Fruit fly (Drosophila melanogaster) whole organism, embryonic: Measurements from ENCODE around the gene DppIII.

ENCODE experiments used
- Atf-2 ChIP-seq: fragments of 200-800 bp; sonication (Bioruptor generic); optimal IDR thresholded peaks from 2 replicates; lab custom pipeline; 2016; ENCODE audit warnings: missing biosample characterization, missing genetic modification characterization
- BEAF-32 ChIP-seq: fragments of 200-800 bp; sonication (Bioruptor generic); optimal IDR thresholded peaks from 3 replicates; lab custom pipeline; 2017; ENCODE audit warnings: missing biosample characterization, missing genetic modification characterization, mild to moderate bottlenecking, moderate library complexity, missing genetic modification reagents
- CG11560 ChIP-seq: fragments of 200-800 bp; sonication (Bioruptor generic); IDR thresholded peaks from 3 replicates; pipeline ENCODE4 v1.3.6; 2022; ENCODE audit warnings: missing biosample characterization, missing genetic modification characterization
- CG12391 ChIP-seq: fragments of 200-800 bp; sonication (Bioruptor generic); optimal IDR thresholded peaks from 3 replicates; lab custom pipeline; 2018; ENCODE audit warnings: missing biosample characterization, mild to moderate bottlenecking, missing genetic modification characterization, moderate library complexity
- CG17361 ChIP-seq: fragments of 200-800 bp; sonication (Bioruptor generic); IDR thresholded peaks from 3 replicates; pipeline ENCODE4 v1.3.6; 2022; ENCODE audit warnings: missing biosample characterization, missing genetic modification characterization
- CG17568 ChIP-seq: fragments of 200-800 bp; sonication (Bioruptor generic); optimal IDR thresholded peaks from 2 replicates; lab custom pipeline; 2018; ENCODE audit warnings: missing biosample characterization, mild to moderate bottlenecking, missing genetic modification characterization, moderate library complexity
- CG18476 ChIP-seq: fragments of 200-800 bp; sonication (Bioruptor generic); optimal IDR thresholded peaks from 2 replicates; lab custom pipeline; 2016; ENCODE audit warnings: missing biosample characterization, mild to moderate bottlenecking, missing genetic modification characterization
- CG2199 ChIP-seq: fragments of 200-800 bp; sonication (Bioruptor generic); IDR thresholded peaks from 3 replicates; pipeline ENCODE4 v1.3.6; 2022; ENCODE audit warnings: missing biosample characterization, missing genetic modification characterization
- CG2678 ChIP-seq: fragments of 200-800 bp; sonication (Bioruptor generic); optimal IDR thresholded peaks from 3 replicates; lab custom pipeline; 2019; ENCODE audit warnings: missing biosample characterization, mild to moderate bottlenecking, missing genetic modification characterization, moderate library complexity
- CG2712 ChIP-seq: fragments of 200-800 bp; optimal IDR thresholded peaks from 3 replicates; lab custom pipeline; 2019; ENCODE audit warnings: missing biosample characterization, mild to moderate bottlenecking, missing genetic modification characterization, moderate library complexity
- CG31441 ChIP-seq: fragments of 200-800 bp; sonication (Bioruptor generic); IDR thresholded peaks from 2 replicates; pipeline ENCODE4 v1.3.6; 2022; ENCODE audit warnings: missing biosample characterization, missing genetic modification characterization
- CG32532 ChIP-seq: fragments of 200-800 bp; sonication (Bioruptor generic); IDR thresholded peaks from 2 replicates; pipeline ENCODE4 v1.3.6; 2022; ENCODE audit warnings: missing biosample characterization, missing genetic modification characterization
- CG32772 ChIP-seq: fragments of 200-800 bp; sonication (Bioruptor generic); IDR thresholded peaks from 2 replicates; pipeline ENCODE4 v1.3.6; 2022; ENCODE audit warnings: missing biosample characterization, missing genetic modification characterization
- CG34376 ChIP-seq: fragments of 200-800 bp; sonication (Bioruptor generic); optimal IDR thresholded peaks from 2 replicates; lab custom pipeline; 2018; ENCODE audit warnings: missing biosample characterization, mild to moderate bottlenecking, missing genetic modification characterization
- CG34422 ChIP-seq: fragments of 200-800 bp; sonication (Bioruptor generic); IDR thresholded peaks from 3 replicates; pipeline ENCODE4 v1.3.6; 2022; ENCODE audit warnings: missing biosample characterization, missing genetic modification characterization
- CG4730 ChIP-seq: fragments of 200-800 bp; sonication (Bioruptor generic); IDR thresholded peaks from 2 replicates; pipeline ENCODE4 v1.3.6; 2022; ENCODE audit warnings: missing biosample characterization, missing genetic modification characterization
- CG6791 ChIP-seq: fragments of 200-800 bp; sonication (Bioruptor generic); IDR thresholded peaks from 3 replicates; pipeline ENCODE4 v1.3.6; 2022; ENCODE audit warnings: missing biosample characterization, missing genetic modification characterization; ENCODE audit not compliant: partially characterized antibody
- CG7372 ChIP-seq: fragments of 200-800 bp; sonication (Bioruptor generic); IDR thresholded peaks from 2 replicates; pipeline ENCODE4 v1.3.6; 2022; ENCODE audit warnings: missing biosample characterization, missing genetic modification characterization
- CG7556 ChIP-seq: fragments of 200-800 bp; sonication (Bioruptor generic); optimal IDR thresholded peaks from 2 replicates; lab custom pipeline; 2017; ENCODE audit warnings: missing biosample characterization, mild to moderate bottlenecking, missing genetic modification characterization
- CG7839 ChIP-seq: fragments of 200-800 bp; sonication (Bioruptor generic); optimal IDR thresholded peaks from 3 replicates; lab custom pipeline; 2018; ENCODE audit warnings: missing biosample characterization, mild to moderate bottlenecking, missing genetic modification characterization, moderate library complexity
- CG8478 ChIP-seq: fragments of >200 bp; optimal IDR thresholded peaks from 2 replicates; lab custom pipeline; 2018
- Dfd ChIP-seq, 2 experiments: fragments of >200 bp; optimal IDR thresholded peaks; 2 replicates each; lab custom pipeline; 2017; ENCODE audit warnings: missing biosample characterization in 2 of 2, missing genetic modification characterization in 2 of 2
- Fer3 ChIP-seq: fragments of 200-800 bp; sonication (Bioruptor generic); optimal IDR thresholded peaks from 2 replicates; lab custom pipeline; 2018; ENCODE audit warnings: missing biosample characterization, mild to moderate bottlenecking, missing genetic modification characterization, moderate library complexity
- HHEX ChIP-seq: fragments of 200-800 bp; sonication (Bioruptor generic); optimal IDR thresholded peaks from 3 replicates; lab custom pipeline; 2017; ENCODE audit warnings: missing biosample characterization, mild to moderate bottlenecking, missing genetic modification characterization, missing genetic modification reagents
- HLH3B ChIP-seq: fragments of 200-800 bp; sonication (Bioruptor generic); IDR thresholded peaks from 2 replicates; pipeline ENCODE4 v1.3.6; 2022; ENCODE audit warnings: missing biosample characterization, missing genetic modification characterization
- Hr51 ChIP-seq, 2 experiments: fragments of 200-800 bp; sonication (Bioruptor generic); optimal IDR thresholded peaks; 2 replicates in 1 of 2; 3 replicates in 1 of 2; lab custom pipeline; 2016 to 2018; ENCODE audit warnings: missing biosample characterization in 2 of 2, missing genetic modification characterization in 2 of 2, mild to moderate bottlenecking in 1 of 2, moderate library complexity in 1 of 2
- Med ChIP-seq: fragments of 200-800 bp; sonication (Bioruptor generic); peaks from one replicate; lab custom pipeline; 2016; ENCODE audit warnings: missing biosample characterization, missing genetic modification characterization, mild to moderate bottlenecking, inconsistent platforms, moderate library complexity
- Meics ChIP-seq: fragments of 200-800 bp; sonication (Bioruptor generic); optimal IDR thresholded peaks from 2 replicates; lab custom pipeline; 2017; ENCODE audit warnings: missing biosample characterization, mild to moderate bottlenecking, missing genetic modification characterization
- Mes4 ChIP-seq: fragments of 200-800 bp; sonication (Bioruptor generic); optimal IDR thresholded peaks from 2 replicates; lab custom pipeline; 2016; ENCODE audit warnings: missing biosample characterization, missing genetic modification characterization
- Xrp1 ChIP-seq: fragments of 200-800 bp; sonication (Bioruptor generic); IDR thresholded peaks from 2 replicates; pipeline ENCODE4 v1.3.6; 2022; ENCODE audit warnings: missing biosample characterization, missing genetic modification characterization
- cg ChIP-seq: fragments of 200-800 bp; sonication (Bioruptor generic); optimal IDR thresholded peaks from 3 replicates; lab custom pipeline; 2019; ENCODE audit warnings: missing biosample characterization, mild to moderate bottlenecking, missing genetic modification characterization, moderate library complexity
- chm ChIP-seq: fragments of 200-800 bp; sonication (Bioruptor generic); IDR thresholded peaks from 2 replicates; pipeline ENCODE4 v1.3.6; 2022; ENCODE audit warnings: missing biosample characterization, missing genetic modification characterization
- ci ChIP-seq: fragments of 200-800 bp; sonication (Bioruptor generic); IDR thresholded peaks from 3 replicates; pipeline ENCODE4 v1.3.6; 2022; ENCODE audit warnings: missing biosample characterization, missing genetic modification characterization
- corto ChIP-seq: fragments of 200-800 bp; sonication (Bioruptor generic); optimal IDR thresholded peaks from 2 replicates; lab custom pipeline; 2016; ENCODE audit warnings: missing biosample characterization, mild to moderate bottlenecking, missing genetic modification characterization, moderate library complexity
- danr ChIP-seq: fragments of 200-800 bp; sonication (Bioruptor generic); IDR thresholded peaks from 2 replicates; pipeline ENCODE4 v1.3.6; 2022; ENCODE audit warnings: missing biosample characterization, missing genetic modification characterization
- dpn ChIP-seq, 2 experiments: fragments of 200-800 bp; sonication (Bioruptor generic); optimal IDR thresholded peaks; 3 replicates each; lab custom pipeline; 2016; ENCODE audit warnings: missing biosample characterization in 2 of 2, missing genetic modification characterization in 2 of 2
- esg ChIP-seq: fragments of 200-800 bp; sonication (Bioruptor generic); conservative IDR thresholded peaks from 2 replicates; pipeline ENCODE4 v1.3.6; 2022; ENCODE audit warnings: missing biosample characterization, missing genetic modification characterization
- gcm2 ChIP-seq: fragments of 200-800 bp; sonication (Bioruptor generic); optimal IDR thresholded peaks from 2 replicates; lab custom pipeline; 2016; ENCODE audit warnings: missing biosample characterization, missing genetic modification characterization
- grau ChIP-seq: fragments of 200-800 bp; optimal IDR thresholded peaks from 3 replicates; lab custom pipeline; 2019; ENCODE audit warnings: missing biosample characterization, mild to moderate bottlenecking, missing genetic modification characterization, moderate library complexity
- hkb ChIP-seq, 2 experiments: fragments of 200-800 bp in 1 of 2; fragments of >200 bp in 1 of 2; sonication (Bioruptor generic) in 1 of 2; IDR thresholded peaks in 1 of 2; optimal IDR thresholded peaks in 1 of 2; 2 replicates each; pipeline versions ENCODE4 v1.3.6 to Lab custom; 2017 to 2022; ENCODE audit warnings: missing biosample characterization in 1 of 2, missing genetic modification characterization in 1 of 2
- nom ChIP-seq: fragments of 200-800 bp; sonication (Bioruptor generic); optimal IDR thresholded peaks from 2 replicates; lab custom pipeline; 2017; ENCODE audit warnings: missing biosample characterization, missing genetic modification characterization, mild to moderate bottlenecking, moderate library complexity, missing genetic modification reagents
- pum ChIP-seq: fragments of 200-800 bp; sonication (Bioruptor generic); optimal IDR thresholded peaks from 2 replicates; lab custom pipeline; 2016; ENCODE audit warnings: missing biosample characterization, missing genetic modification characterization
- pzg ChIP-seq: fragments of 200-800 bp; sonication (Bioruptor generic); optimal IDR thresholded peaks from 3 replicates; lab custom pipeline; 2018; ENCODE audit warnings: missing biosample characterization, mild to moderate bottlenecking, missing genetic modification characterization, moderate library complexity
- shn ChIP-seq: fragments of 200-800 bp; sonication (Bioruptor generic); optimal IDR thresholded peaks from 3 replicates; lab custom pipeline; 2016; ENCODE audit warnings: missing biosample characterization, missing genetic modification characterization
- so ChIP-seq: fragments of 200-800 bp; sonication (Bioruptor generic); IDR thresholded peaks from 3 replicates; pipeline ENCODE4 v1.3.6; 2022; ENCODE audit warnings: missing biosample characterization, missing genetic modification characterization
- sob ChIP-seq: fragments of 200-800 bp; sonication (Bioruptor generic); IDR thresholded peaks from 2 replicates; pipeline ENCODE4 v1.3.6; 2022; ENCODE audit warnings: missing biosample characterization, missing genetic modification characterization
- stwl ChIP-seq: fragments of 200-800 bp; sonication (Bioruptor generic); optimal IDR thresholded peaks from 3 replicates; lab custom pipeline; 2018; ENCODE audit warnings: missing biosample characterization, mild to moderate bottlenecking, missing genetic modification characterization, moderate library complexity
- sug ChIP-seq: fragments of 200-800 bp; optimal IDR thresholded peaks from 2 replicates; lab custom pipeline; 2019; ENCODE audit warnings: missing biosample characterization, mild to moderate bottlenecking, missing genetic modification characterization, moderate library complexity
- tgo ChIP-seq: fragments of 200-800 bp; sonication (Bioruptor generic); IDR thresholded peaks from 3 replicates; pipeline ENCODE4 v1.3.6; 2022; ENCODE audit warnings: missing biosample characterization, missing genetic modification characterization
- trem ChIP-seq: fragments of 200-800 bp; optimal IDR thresholded peaks from 3 replicates; lab custom pipeline; 2019; ENCODE audit warnings: missing biosample characterization, mild to moderate bottlenecking, missing genetic modification characterization, moderate library complexity
- zen ChIP-seq: fragments of 200-800 bp; sonication (Bioruptor generic); optimal IDR thresholded peaks from 3 replicates; lab custom pipeline; 2018; ENCODE audit warnings: missing biosample characterization, mild to moderate bottlenecking, missing genetic modification characterization, moderate library complexity

DppIII gene

dm6 chr3R:8303848-8304247, 40.4 kb upstream of the DppIII start, which contains the start of gene nac (continued):
- TF ChIP-seq CG2678 (tag; lab: Kevin White, UChicago), result no peak
- TF ChIP-seq nom, result peak; percentile 6
- TF ChIP-seq CG8478 (lab: Kevin White, UChicago), result no peak
- TF ChIP-seq Xrp1 (GFP tag; lab: Robert Waterston, UW), result peak; percentile 24; the same call in 1 of the 2 replicates
- no peak for TF ChIP-seq pum (GFP tag; lab: Kevin White, UChicago)
- no peak for TF ChIP-seq shn (GFP tag; lab: Kevin White, UChicago)
- TF ChIP-seq stwl (tag; lab: Kevin White, UChicago), result no peak
- TF ChIP-seq BEAF-32 (GFP tag; lab: Kevin White, UChicago), result no peak
- TF ChIP-seq trem, result no peak
- TF ChIP-seq pzg (GFP tag; lab: Kevin White, UChicago), result peak; percentile 9
- 0 out of 2 replicates have a peak, but pooled peaks have one; percentile 14 for TF ChIP-seq sob (GFP tag; lab: Robert Waterston, UW)
- TF ChIP-seq hkb (optimal IDR thresholded peaks at IDR 0.05; lab: Kevin White, UChicago), result peak; percentile 97
- TF ChIP-seq hkb (GFP tag; IDR thresholded peaks at IDR 0.05; lab: Robert Waterston, UW), result no peak
- TF ChIP-seq zen (tag; lab: Kevin White, UChicago), result peak; percentile 33
- TF ChIP-seq CG31441, result no peak
- TF ChIP-seq CG32772, result no peak
- no peak for TF ChIP-seq Atf-2 (GFP tag; lab: Kevin White, UChicago)
- peak; percentile 79 for TF ChIP-seq Med (GFP tag; lab: Kevin White, UChicago)
- TF ChIP-seq danr (GFP tag; lab: Robert Waterston, UW), result no peak
- TF ChIP-seq Dfd (GFP tag; optimal IDR thresholded peaks at IDR 0.05; lab: Kevin White, UChicago), result no peak
- no peak for TF ChIP-seq CG6791 (GFP tag; lab: Robert Waterston, UW)
- TF ChIP-seq esg (GFP tag; lab: Robert Waterston, UW), result no peak
- TF ChIP-seq chm (GFP tag; lab: Robert Waterston, UW), result no peak
- TF ChIP-seq CG7372 (GFP tag; lab: Robert Waterston, UW), result no peak
- TF ChIP-seq tgo (GFP tag; lab: Robert Waterston, UW), result no peak
- peak; percentile 61; the same call in 2 of the 3 replicates for TF ChIP-seq CG34422
- no peak for TF ChIP-seq CG17361 (GFP tag; lab: Robert Waterston, UW)
- TF ChIP-seq CG11560 (tag; lab: Robert Waterston, UW), result no peak
- no peak for TF ChIP-seq Mes4 (GFP tag; lab: Kevin White, UChicago)
- no peak for TF ChIP-seq CG17568
- TF ChIP-seq Meics (GFP tag; lab: Kevin White, UChicago), result peak; percentile 10
- no peak for TF ChIP-seq CG4730 (GFP tag; lab: Robert Waterston, UW)
- peak; percentile 1 to 9 for TF ChIP-seq dpn (GFP tag; optimal IDR thresholded peaks at IDR 0.05; lab: Kevin White, UChicago)
- peak; percentile 3 for TF ChIP-seq Fer3
- TF ChIP-seq so (GFP tag; lab: Robert Waterston, UW), result 0 out of 3 replicates have a peak, but pooled peaks have one; percentile 12
- TF ChIP-seq HHEX (GFP tag; lab: Kevin White, UChicago), result no peak
- TF ChIP-seq CG7839 (tag; lab: Kevin White, UChicago), result peak; percentile 5
- peak; percentile 17 for TF ChIP-seq CG12391 (tag; lab: Kevin White, UChicago)
- TF ChIP-seq CG34376 (GFP tag; lab: Kevin White, UChicago), result peak; percentile 65
- TF ChIP-seq sug (tag; lab: Kevin White, UChicago), result peak; percentile 9
- TF ChIP-seq Hr51 (GFP tag; optimal IDR thresholded peaks at IDR 0.05; lab: Kevin White, UChicago), result no peak
- peak; percentile 26; the same call in 1 of the 3 replicates for TF ChIP-seq CG2199
- TF ChIP-seq corto, result no peak
- peak; percentile 31 for TF ChIP-seq grau (tag; lab: Kevin White, UChicago)
- TF ChIP-seq CG32532 (GFP tag; lab: Robert Waterston, UW), result peak; percentile 33; the same call in 1 of the 2 replicates
- no peak for TF ChIP-seq gcm2 (GFP tag; lab: Kevin White, UChicago)
- 0 out of 3 replicates have a peak, but pooled peaks have one; percentile 36 for TF ChIP-seq ci (GFP tag; lab: Robert Waterston, UW)
- no peak for TF ChIP-seq cg (GFP tag; lab: Kevin White, UChicago)
- TF ChIP-seq CG7556, result no peak
- peak; percentile 7 for TF ChIP-seq CG2712 (tag; lab: Kevin White, UChicago)
- peak; percentile 19; the same call in 1 of the 2 replicates for TF ChIP-seq HLH3B (GFP tag; lab: Robert Waterston, UW)
- peak; percentile 100 for TF ChIP-seq CG18476
